Worm (Caenorhabditis elegans): Measurements from ENCODE around the gene T28A8.2.

Gene T28A8.2

DNA sequence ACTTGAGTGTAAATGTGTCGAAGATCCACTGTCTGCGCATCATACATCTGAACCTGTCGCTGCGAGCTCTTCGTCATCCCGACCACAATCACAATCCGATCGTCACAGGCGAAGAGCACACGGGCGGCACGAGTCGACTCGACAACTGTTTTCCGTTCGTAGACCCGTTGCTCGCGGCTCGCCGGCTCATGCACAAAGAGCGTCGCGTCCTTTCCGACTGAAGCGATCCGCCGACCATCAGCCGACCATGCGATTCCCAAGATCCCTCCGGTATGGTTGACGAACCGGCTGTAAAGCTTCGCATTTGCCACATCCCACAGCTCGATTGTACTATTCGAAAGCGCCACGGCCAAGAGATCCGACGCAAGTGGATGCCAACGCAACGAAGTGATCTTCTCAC lies 23.0 kb upstream of the T28A8.2 start:
- TF ChIP-seq ceh-6 (GFP tag; optimal IDR thresholded peaks at IDR 0.05) (no peak), hlh-8 (tag; optimal IDR thresholded peaks at IDR 0.05) (no peak), odd-2 (tag; optimal IDR thresholded peaks at IDR 0.05) (no peak), ceh-48 (tag; optimal IDR thresholded peaks at IDR 0.05) (no peak), mec-3 (tag; optimal IDR thresholded peaks at IDR 0.05; ENCODE audit: borderline replicate concordance) (no peak), unc-55 (GFP tag; optimal IDR thresholded peaks at IDR 0.05) (no peak), dmd-4 (tag; optimal IDR thresholded peaks at IDR 0.05; ENCODE audit: borderline replicate concordance) (no peak), syd-9 (tag; optimal IDR thresholded peaks at IDR 0.05) (no peak), sox-4 (tag; optimal IDR thresholded peaks at IDR 0.05) (no peak), fkh-10 (GFP tag; optimal IDR thresholded peaks at IDR 0.05) (no peak), C38D4.7 (GFP tag; optimal IDR thresholded peaks at IDR 0.05) (no peak), zip-5 (tag; optimal IDR thresholded peaks at IDR 0.05) (no peak), tbx-2 (tag; optimal IDR thresholded peaks at IDR 0.05) (no peak), npax-4 (tag; optimal IDR thresholded peaks at IDR 0.05) (no peak), ceh-18 (tag; optimal IDR thresholded peaks at IDR 0.05) (no peak), Y22D7AL.16 (tag; optimal IDR thresholded peaks at IDR 0.05) (no peak), sox-2 (GFP tag; IDR thresholded peaks at IDR 0.05) (no peak), rnt-1 (tag; optimal IDR thresholded peaks at IDR 0.05) (no peak), hlh-6 (tag; optimal IDR thresholded peaks at IDR 0.05) (no peak), che-1 (tag; optimal IDR thresholded peaks at IDR 0.05) (no peak)

DNA sequence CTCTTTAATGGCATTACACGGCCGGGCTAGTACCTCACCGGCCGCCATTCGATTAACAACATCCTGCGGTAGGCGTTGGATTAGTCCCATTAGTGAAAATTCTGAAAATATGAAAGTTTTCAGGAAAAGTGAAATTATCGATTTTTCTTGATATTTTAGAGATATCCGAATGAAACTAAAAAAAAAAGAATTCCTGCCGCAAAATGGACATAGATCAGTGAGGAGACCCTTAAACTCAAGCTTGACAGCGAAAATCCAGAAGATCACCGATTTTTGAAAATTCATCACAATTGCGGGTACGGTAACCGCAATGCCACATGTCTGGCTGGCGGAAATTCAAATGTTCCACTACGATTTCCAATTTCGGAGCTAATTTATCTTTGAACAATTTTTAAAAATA lies 19.0 kb upstream of the T28A8.2 start, which contains the start of gene mlh-1:
Gene mlh-1, minus strand, starts transcription at position 101 of the 400 bp plus-strand sequence.
- TF ChIP-seq sdc-2 (tag; optimal IDR thresholded peaks at IDR 0.05) (no peak), F13H6.1 (tag; optimal IDR thresholded peaks at IDR 0.05) (no peak), Y22D7AL.16 (tag; optimal IDR thresholded peaks at IDR 0.05) (no peak), ttx-3 (tag; optimal IDR thresholded peaks at IDR 0.05) (no peak), ceh-24 (tag; optimal IDR thresholded peaks at IDR 0.05) (no peak)

DNA sequence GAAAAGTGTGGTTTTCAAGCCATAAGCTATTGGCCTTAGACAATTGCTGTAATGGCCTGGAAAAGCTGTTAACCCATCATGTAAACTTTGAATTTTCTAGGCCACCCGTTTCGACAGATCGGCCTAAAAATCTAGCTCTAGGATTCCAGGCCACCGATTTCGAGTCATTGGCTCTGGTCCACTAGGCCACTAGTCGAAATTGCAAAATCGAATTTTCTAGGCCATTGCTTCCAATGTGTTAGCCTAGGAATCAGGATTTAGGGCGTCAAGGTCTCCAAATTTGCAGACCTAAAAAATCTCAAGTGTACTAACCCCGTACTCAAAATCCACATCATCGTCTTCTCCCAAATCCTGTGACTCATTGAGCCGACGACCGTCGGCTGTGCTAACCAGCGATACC lies 15.3 kb upstream of the T28A8.2 start:
- no peak for TF ChIP-seq zip-5 (tag; optimal IDR thresholded peaks at IDR 0.05)
- no peak for TF ChIP-seq K09A11.1 (tag; optimal IDR thresholded peaks at IDR 0.05; ENCODE audit: insufficient read depth)
- TF ChIP-seq elt-4 (tag; optimal IDR thresholded peaks at IDR 0.05): no peak
- no peak for TF ChIP-seq pros-1 (tag; optimal IDR thresholded peaks at IDR 0.05)
- no peak for TF ChIP-seq ceh-19 (GFP tag; optimal IDR thresholded peaks at IDR 0.05)
- no peak for TF ChIP-seq ceh-18 (tag; optimal IDR thresholded peaks at IDR 0.05)
- TF ChIP-seq unc-3 (GFP tag; conservative IDR thresholded peaks at IDR 0.05): no peak
- no peak for TF ChIP-seq unc-3 (tag; optimal IDR thresholded peaks at IDR 0.05)

DNA sequence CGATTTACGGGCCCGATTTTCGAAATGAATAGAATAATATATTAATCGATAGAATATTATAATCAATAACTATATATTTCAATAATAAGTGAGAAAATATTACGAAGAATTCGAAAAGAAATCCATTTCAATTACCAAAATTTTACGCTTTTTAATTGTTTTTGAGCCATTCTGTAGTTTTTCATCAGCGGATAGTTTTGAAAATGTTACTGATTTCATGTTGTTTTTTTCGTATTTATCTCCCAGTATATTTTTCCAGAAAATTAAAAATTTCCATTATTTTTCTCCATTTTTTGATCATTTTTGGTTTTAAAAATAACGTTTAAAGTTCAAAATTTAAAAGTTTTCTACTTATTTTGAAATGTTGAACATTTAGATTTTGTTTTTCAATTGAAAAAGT lies 10.2 kb upstream of the T28A8.2 start, which contains the start of gene T28A8.3:
Gene T28A8.3, plus strand, starts transcription at position 301 of the 400 bp plus-strand sequence.
- TF ChIP-seq zip-5 (tag; optimal IDR thresholded peaks at IDR 0.05) (no peak), ztf-16 (tag; optimal IDR thresholded peaks at IDR 0.05) (no peak), npax-4 (tag; optimal IDR thresholded peaks at IDR 0.05) (no peak), ama-1 (optimal IDR thresholded peaks at IDR 0.05) (no peak), elt-4 (tag; optimal IDR thresholded peaks at IDR 0.05) (no peak), pha-2 (tag; optimal IDR thresholded peaks at IDR 0.05) (no peak)

DNA sequence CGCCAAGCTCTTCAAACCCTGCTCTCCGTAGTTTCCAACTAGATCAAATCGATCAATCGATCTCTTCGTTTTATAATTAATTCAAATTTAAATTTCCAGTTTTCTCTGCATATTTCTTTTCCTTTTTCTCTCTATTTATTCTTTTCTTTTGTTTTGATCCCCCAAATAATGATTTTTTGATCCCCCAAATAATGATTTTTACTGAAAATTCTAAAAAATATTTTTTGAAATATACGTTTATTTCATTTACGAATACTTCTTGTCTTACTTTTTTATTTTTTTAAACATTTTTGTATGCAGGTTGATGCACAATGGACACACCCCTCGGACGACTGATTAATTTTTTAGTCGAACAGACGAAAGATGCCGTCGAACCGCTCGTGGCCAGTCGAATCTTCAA lies 7.9 kb upstream of the T28A8.2 start, which contains the start of gene T28A8.4:
Gene T28A8.4, plus strand, starts transcription at position 301 of the 400 bp plus-strand sequence.
- no peak for TF ChIP-seq hlh-8 (tag; optimal IDR thresholded peaks at IDR 0.05)
- no peak for TF ChIP-seq ceh-2 (tag; optimal IDR thresholded peaks at IDR 0.05)
- no peak for TF ChIP-seq fax-1 (tag; optimal IDR thresholded peaks at IDR 0.05)
- TF ChIP-seq fkh-10 (GFP tag; optimal IDR thresholded peaks at IDR 0.05): no peak
- no peak for TF ChIP-seq sox-4 (tag; optimal IDR thresholded peaks at IDR 0.05)
- TF ChIP-seq ztf-16 (tag; optimal IDR thresholded peaks at IDR 0.05): no peak
- TF ChIP-seq ceh-30 (tag; optimal IDR thresholded peaks at IDR 0.05): no peak
- no peak for TF ChIP-seq rnt-1 (tag; optimal IDR thresholded peaks at IDR 0.05)
- no peak for TF ChIP-seq C08G9.2 (tag; optimal IDR thresholded peaks at IDR 0.05)
- no peak for TF ChIP-seq ceh-31 (tag; optimal IDR thresholded peaks at IDR 0.05)

Measured in whole organism, late embryonic.